Fruit fly (Drosophila melanogaster) whole organism, embryonic: ENCODE measurements around the gene Cdc37.

Source experiments
- Abd-B ChIP-seq: fragments of 200-800 bp; sonication (Bioruptor generic); optimal IDR thresholded peaks from 2 replicates; lab custom pipeline; 2018; ENCODE audit warnings: missing biosample characterization, mild to moderate bottlenecking, missing genetic modification characterization, moderate library complexity
- CG10366 ChIP-seq: fragments of 200-800 bp; sonication (Bioruptor generic); IDR thresholded peaks from 2 replicates; pipeline ENCODE4 v1.3.6; 2022; ENCODE audit warnings: missing biosample characterization, missing genetic modification characterization
- CG10654 ChIP-seq: fragments of 200-800 bp; sonication (Bioruptor generic); optimal IDR thresholded peaks from 2 replicates; lab custom pipeline; 2016; ENCODE audit warnings: missing biosample characterization, missing genetic modification characterization
- CG11723 ChIP-seq: fragments of 200-800 bp; sonication (Bioruptor generic); optimal IDR thresholded peaks from 2 replicates; lab custom pipeline; 2017; ENCODE audit warnings: missing biosample characterization, mild to moderate bottlenecking, missing genetic modification characterization
- CG14050 ChIP-seq: fragments of 200-800 bp; sonication (Bioruptor generic); IDR thresholded peaks from 3 replicates; pipeline ENCODE4 v1.3.6; 2022; ENCODE audit warnings: missing biosample characterization, missing genetic modification characterization
- CG15601 ChIP-seq: fragments of 200-800 bp; sonication (Bioruptor generic); optimal IDR thresholded peaks from 3 replicates; lab custom pipeline; 2019; ENCODE audit warnings: missing biosample characterization, mild to moderate bottlenecking, missing genetic modification characterization, moderate library complexity
- CG16815 ChIP-seq: fragments of 200-800 bp; sonication (Bioruptor generic); optimal IDR thresholded peaks from 3 replicates; lab custom pipeline; 2017; ENCODE audit warnings: missing biosample characterization, mild to moderate bottlenecking, missing genetic modification characterization
- CG17568 ChIP-seq: fragments of 200-800 bp; sonication (Bioruptor generic); optimal IDR thresholded peaks from 2 replicates; lab custom pipeline; 2018; ENCODE audit warnings: missing biosample characterization, mild to moderate bottlenecking, missing genetic modification characterization, moderate library complexity
- CG18262 ChIP-seq: fragments of 200-800 bp; optimal IDR thresholded peaks from 3 replicates; lab custom pipeline; 2019; ENCODE audit warnings: missing biosample characterization, mild to moderate bottlenecking, missing genetic modification characterization, moderate library complexity
- CG18476 ChIP-seq: fragments of 200-800 bp; sonication (Bioruptor generic); optimal IDR thresholded peaks from 2 replicates; lab custom pipeline; 2016; ENCODE audit warnings: missing biosample characterization, mild to moderate bottlenecking, missing genetic modification characterization
- CG18619 ChIP-seq: fragments of 200-800 bp; sonication (Bioruptor generic); optimal IDR thresholded peaks from 3 replicates; lab custom pipeline; 2017; ENCODE audit warnings: missing biosample characterization, mild to moderate bottlenecking, missing genetic modification characterization
- CG2712 ChIP-seq: fragments of 200-800 bp; optimal IDR thresholded peaks from 3 replicates; lab custom pipeline; 2019; ENCODE audit warnings: missing biosample characterization, mild to moderate bottlenecking, missing genetic modification characterization, moderate library complexity
- CG2889 ChIP-seq: fragments of 200-800 bp; sonication (Bioruptor generic); IDR thresholded peaks from 3 replicates; pipeline ENCODE4 v1.3.6; 2022; ENCODE audit warnings: missing biosample characterization, missing genetic modification characterization
- CG30020 ChIP-seq: fragments of 200-800 bp; optimal IDR thresholded peaks from 2 replicates; lab custom pipeline; 2019; ENCODE audit warnings: missing biosample characterization, mild to moderate bottlenecking, missing genetic modification characterization, moderate library complexity
- CG34422 ChIP-seq: fragments of 200-800 bp; sonication (Bioruptor generic); IDR thresholded peaks from 3 replicates; pipeline ENCODE4 v1.3.6; 2022; ENCODE audit warnings: missing biosample characterization, missing genetic modification characterization
- CG6272 ChIP-seq: fragments of 200-800 bp; sonication (Bioruptor generic); IDR thresholded peaks from 2 replicates; pipeline ENCODE4 v1.3.6; 2022; ENCODE audit warnings: missing biosample characterization, missing genetic modification characterization
- CG7745 ChIP-seq: fragments of 200-800 bp; sonication (Bioruptor generic); optimal IDR thresholded peaks from 2 replicates; lab custom pipeline; 2018; ENCODE audit warnings: missing biosample characterization, mild to moderate bottlenecking, missing genetic modification characterization, moderate library complexity
- CG8388 ChIP-seq: fragments of 200-800 bp; sonication (Bioruptor generic); optimal IDR thresholded peaks from 2 replicates; lab custom pipeline; 2019; ENCODE audit warnings: missing biosample characterization, mild to moderate bottlenecking, missing genetic modification characterization, moderate library complexity
- CG9876 ChIP-seq: fragments of 200-800 bp; sonication (Bioruptor generic); optimal IDR thresholded peaks from 2 replicates; lab custom pipeline; 2016; ENCODE audit warnings: missing biosample characterization, missing genetic modification characterization
- Deaf1 ChIP-seq: fragments of 200-800 bp; optimal IDR thresholded peaks from 3 replicates; lab custom pipeline; 2019; ENCODE audit warnings: missing biosample characterization, mild to moderate bottlenecking, missing genetic modification characterization, moderate library complexity
- Gug ChIP-seq: fragments of 200-800 bp; sonication (Bioruptor generic); IDR thresholded peaks from 4 replicates; pipeline ENCODE4 v1.3.6; 2022; ENCODE audit warnings: missing biosample characterization, missing genetic modification characterization
- Hey ChIP-seq: fragments of 200-800 bp; sonication (Bioruptor generic); optimal IDR thresholded peaks from 3 replicates; lab custom pipeline; 2018; ENCODE audit warnings: missing biosample characterization, mild to moderate bottlenecking, missing genetic modification characterization
- Hmx ChIP-seq: fragments of 200-800 bp; sonication (Bioruptor generic); optimal IDR thresholded peaks from 2 replicates; lab custom pipeline; 2016; ENCODE audit warnings: missing biosample characterization, missing genetic modification characterization
- Hr39 ChIP-seq: fragments of >200 bp; optimal IDR thresholded peaks from 2 replicates; lab custom pipeline; 2017
- Hr51 ChIP-seq, 2 experiments: fragments of 200-800 bp; sonication (Bioruptor generic); optimal IDR thresholded peaks; 2 replicates in 1 of 2; 3 replicates in 1 of 2; lab custom pipeline; 2016 to 2018; ENCODE audit warnings: missing biosample characterization in 2 of 2, missing genetic modification characterization in 2 of 2, mild to moderate bottlenecking in 1 of 2, moderate library complexity in 1 of 2
- Med ChIP-seq: fragments of 200-800 bp; sonication (Bioruptor generic); peaks from one replicate; lab custom pipeline; 2016; ENCODE audit warnings: missing biosample characterization, missing genetic modification characterization, mild to moderate bottlenecking, inconsistent platforms, moderate library complexity
- Opbp ChIP-seq: fragments of 200-800 bp; sonication (Bioruptor generic); IDR thresholded peaks from 3 replicates; pipeline ENCODE4 v1.3.6; 2022; ENCODE audit warnings: missing biosample characterization, missing genetic modification characterization; ENCODE audit not compliant: partially characterized antibody
- Sox100B ChIP-seq: fragments of 200-800 bp; sonication (Bioruptor generic); optimal IDR thresholded peaks from 3 replicates; lab custom pipeline; 2018; ENCODE audit warnings: missing biosample characterization, mild to moderate bottlenecking, missing genetic modification characterization
- Xrp1 ChIP-seq: fragments of 200-800 bp; sonication (Bioruptor generic); IDR thresholded peaks from 2 replicates; pipeline ENCODE4 v1.3.6; 2022; ENCODE audit warnings: missing biosample characterization, missing genetic modification characterization
- ab ChIP-seq: fragments of 200-800 bp; sonication (Bioruptor generic); optimal IDR thresholded peaks from 2 replicates; lab custom pipeline; 2016; ENCODE audit warnings: missing biosample characterization, missing genetic modification characterization
- abd-A ChIP-seq: fragments of 200-800 bp; sonication (Bioruptor generic); optimal IDR thresholded peaks from 3 replicates; lab custom pipeline; 2019; ENCODE audit warnings: missing biosample characterization, mild to moderate bottlenecking, missing genetic modification characterization, moderate library complexity
- ara ChIP-seq: fragments of 200-800 bp; sonication (Bioruptor generic); IDR thresholded peaks from 2 replicates; pipeline ENCODE4 v1.3.6; 2022; ENCODE audit warnings: missing biosample characterization, missing genetic modification characterization
- corto ChIP-seq: fragments of 200-800 bp; sonication (Bioruptor generic); optimal IDR thresholded peaks from 2 replicates; lab custom pipeline; 2016; ENCODE audit warnings: missing biosample characterization, mild to moderate bottlenecking, missing genetic modification characterization, moderate library complexity
- danr ChIP-seq: fragments of 200-800 bp; sonication (Bioruptor generic); IDR thresholded peaks from 2 replicates; pipeline ENCODE4 v1.3.6; 2022; ENCODE audit warnings: missing biosample characterization, missing genetic modification characterization
- dimm ChIP-seq: fragments of 200-800 bp; sonication (Bioruptor generic); IDR thresholded peaks from 2 replicates; pipeline ENCODE4 v1.3.6; 2022; ENCODE audit warnings: missing biosample characterization, missing genetic modification characterization
- en ChIP-seq: fragments of 200-800 bp; sonication (Bioruptor generic); optimal IDR thresholded peaks from 2 replicates; lab custom pipeline; 2016; ENCODE audit warnings: missing biosample characterization, missing genetic modification characterization
- esg ChIP-seq: fragments of 200-800 bp; sonication (Bioruptor generic); conservative IDR thresholded peaks from 2 replicates; pipeline ENCODE4 v1.3.6; 2022; ENCODE audit warnings: missing biosample characterization, missing genetic modification characterization
- eve ChIP-seq, 2 experiments: fragments of >200 bp; optimal IDR thresholded peaks; 2 replicates each; lab custom pipeline; 2017; ENCODE audit warnings: missing biosample characterization in 2 of 2, missing genetic modification characterization in 2 of 2
- hbn ChIP-seq: fragments of 200-800 bp; sonication (Bioruptor generic); IDR thresholded peaks from 2 replicates; pipeline ENCODE4 v1.3.6; 2022; ENCODE audit warnings: missing biosample characterization, missing genetic modification characterization; ENCODE audit not compliant: partially characterized antibody
- kay ChIP-seq: fragments of 200-800 bp; sonication (Bioruptor generic); optimal IDR thresholded peaks from 2 replicates; lab custom pipeline; 2016; ENCODE audit warnings: missing biosample characterization, missing genetic modification characterization
- lola ChIP-seq, 3 experiments: fragments of >200 bp in 2 of 3; fragments of 200-800 bp in 1 of 3; sonication (Bioruptor generic) in 1 of 3; optimal IDR thresholded peaks; 2 replicates each; lab custom pipeline; 2017 to 2019; ENCODE audit warnings: missing biosample characterization in 3 of 3, missing genetic modification characterization in 3 of 3, mild to moderate bottlenecking in 1 of 3, moderate library complexity in 1 of 3
- luna ChIP-seq: fragments of 200-800 bp; sonication (Bioruptor generic); optimal IDR thresholded peaks from 2 replicates; lab custom pipeline; 2016; ENCODE audit warnings: missing biosample characterization, missing genetic modification characterization
- mam ChIP-seq: fragments of 200-800 bp; sonication (Bioruptor generic); optimal IDR thresholded peaks from 3 replicates; lab custom pipeline; 2016; ENCODE audit warnings: missing biosample characterization, missing genetic modification characterization
- mld ChIP-seq: fragments of 200-800 bp; sonication (Bioruptor generic); IDR thresholded peaks from 3 replicates; pipeline ENCODE4 v1.3.6; 2022; ENCODE audit warnings: missing biosample characterization, missing genetic modification characterization; ENCODE audit not compliant: partially characterized antibody
- nau ChIP-seq: fragments of 200-800 bp; sonication (Bioruptor generic); optimal IDR thresholded peaks from 3 replicates; lab custom pipeline; 2017; ENCODE audit warnings: missing biosample characterization, mild to moderate bottlenecking, missing genetic modification characterization, missing genetic modification reagents
- odd ChIP-seq: fragments of 200-800 bp; sonication (Bioruptor generic); optimal IDR thresholded peaks from 2 replicates; lab custom pipeline; 2017; ENCODE audit warnings: missing biosample characterization, mild to moderate bottlenecking, missing genetic modification characterization
- row ChIP-seq: fragments of 200-800 bp; sonication (Bioruptor generic); IDR thresholded peaks from 3 replicates; pipeline ENCODE4 v1.3.6; 2022; ENCODE audit warnings: missing biosample characterization, missing genetic modification characterization
- slbo ChIP-seq: fragments of 200-800 bp; sonication (Bioruptor generic); IDR thresholded peaks from 2 replicates; pipeline ENCODE4 v1.3.6; 2022; ENCODE audit warnings: missing biosample characterization, missing genetic modification characterization
- sna ChIP-seq: fragments of 200-800 bp; sonication (Bioruptor generic); IDR thresholded peaks from 2 replicates; pipeline ENCODE4 v1.3.6; 2022; ENCODE audit warnings: missing biosample characterization, missing genetic modification characterization; ENCODE audit not compliant: partially characterized antibody
- tgo ChIP-seq: fragments of 200-800 bp; sonication (Bioruptor generic); IDR thresholded peaks from 3 replicates; pipeline ENCODE4 v1.3.6; 2022; ENCODE audit warnings: missing biosample characterization, missing genetic modification characterization
- vvl ChIP-seq: fragments of 200-800 bp; sonication (Bioruptor generic); IDR thresholded peaks from 2 replicates; pipeline ENCODE4 v1.3.6; 2022; ENCODE audit warnings: missing biosample characterization, missing genetic modification characterization
- z ChIP-seq: fragments of 200-800 bp; sonication (Bioruptor generic); IDR thresholded peaks from 3 replicates; pipeline ENCODE4 v1.3.6; 2022; ENCODE audit warnings: missing biosample characterization, missing genetic modification characterization

Cdc37 gene

DNA sequence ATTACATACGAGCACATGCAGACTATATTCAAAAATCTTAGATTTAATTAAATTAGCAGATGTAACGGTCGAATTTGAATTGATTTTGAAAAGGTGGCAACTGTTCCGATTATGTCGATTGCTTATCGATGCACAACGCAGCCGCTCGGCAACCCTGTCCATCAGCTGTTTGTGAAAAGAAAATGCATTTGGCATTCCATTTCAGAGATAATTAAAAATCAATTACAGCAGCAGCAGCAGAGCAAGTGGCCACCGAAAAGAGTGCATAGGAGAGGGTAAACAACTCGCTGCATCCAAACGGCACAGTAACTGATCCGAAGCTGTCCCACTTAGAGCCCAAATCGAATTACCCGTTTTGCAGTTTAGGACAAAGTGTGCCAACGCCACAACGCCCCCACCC is 3.5 kb downstream of the Cdc37 start, which contains the start of gene Patj (continued):
- no peak for TF ChIP-seq odd (GFP tag; lab: Kevin White, UChicago)
- TF ChIP-seq CG18619: no peak
- TF ChIP-seq Xrp1 (GFP tag; lab: Robert Waterston, UW): no peak
- no peak for TF ChIP-seq ab
- TF ChIP-seq Hr51 (GFP tag; optimal IDR thresholded peaks at IDR 0.05; lab: Kevin White, UChicago): no peak
- TF ChIP-seq en (GFP tag; lab: Kevin White, UChicago): no peak
- no peak for TF ChIP-seq CG14050 (GFP tag; lab: Robert Waterston, UW)
- TF ChIP-seq CG10654 (GFP tag; lab: Kevin White, UChicago): no peak
- no peak for TF ChIP-seq CG11723 (GFP tag; lab: Kevin White, UChicago)
- no peak for TF ChIP-seq CG10366 (GFP tag; lab: Robert Waterston, UW)
- TF ChIP-seq Deaf1: no peak
- no peak for TF ChIP-seq Hr39 (lab: Kevin White, UChicago)
- TF ChIP-seq nau (GFP tag; lab: Kevin White, UChicago): no peak
- no peak; the same call in 2 of the 3 replicates for TF ChIP-seq row (GFP tag; lab: Robert Waterston, UW)
- no peak for TF ChIP-seq danr
- no peak for TF ChIP-seq Gug (GFP tag; lab: Robert Waterston, UW)
- no peak for TF ChIP-seq CG18262
- no peak for TF ChIP-seq kay (GFP tag; lab: Kevin White, UChicago)
- peak; percentile 50; the same call in 1 of the 2 replicates for TF ChIP-seq sna
- TF ChIP-seq esg: no peak
- TF ChIP-seq mld (GFP tag; lab: Robert Waterston, UW): no peak
- no peak for TF ChIP-seq CG9876 (GFP tag; lab: Kevin White, UChicago)
- no peak for TF ChIP-seq CG8388
- no peak for TF ChIP-seq eve (GFP tag; optimal IDR thresholded peaks at IDR 0.05; lab: Kevin White, UChicago)
- no peak for TF ChIP-seq CG15601 (tag; lab: Kevin White, UChicago)
- no peak for TF ChIP-seq Hmx (GFP tag; lab: Kevin White, UChicago)
- TF ChIP-seq Hey: no peak
- TF ChIP-seq tgo (GFP tag; lab: Robert Waterston, UW): no peak
- TF ChIP-seq corto: no peak
- peak; percentile 37; the same call in 1 of the 2 replicates for TF ChIP-seq hbn (GFP tag; lab: Robert Waterston, UW)
- TF ChIP-seq luna (GFP tag; lab: Kevin White, UChicago): no peak
- no peak for TF ChIP-seq Sox100B (GFP tag; lab: Kevin White, UChicago)
- no peak for TF ChIP-seq dimm (GFP tag; lab: Robert Waterston, UW)
- no peak for TF ChIP-seq CG18476
- TF ChIP-seq slbo (GFP tag; lab: Robert Waterston, UW): no peak
- TF ChIP-seq Abd-B: no peak
- TF ChIP-seq CG2712: no peak
- TF ChIP-seq Opbp (GFP tag; lab: Robert Waterston, UW): no peak
- TF ChIP-seq z: no peak
- no peak for TF ChIP-seq CG34422 (GFP tag; lab: Robert Waterston, UW)
- TF ChIP-seq CG16815: no peak
- TF ChIP-seq ara (GFP tag; lab: Robert Waterston, UW): no peak
- no peak for TF ChIP-seq CG17568 (GFP tag; lab: Kevin White, UChicago)
- TF ChIP-seq CG7745 (tag; lab: Kevin White, UChicago): no peak
- peak; percentile 23 for TF ChIP-seq Med (GFP tag; lab: Kevin White, UChicago)
- no peak for TF ChIP-seq mam
- no peak for TF ChIP-seq lola (GFP tag; optimal IDR thresholded peaks at IDR 0.05; lab: Kevin White, UChicago)
- TF ChIP-seq CG30020 (tag; lab: Kevin White, UChicago): no peak
- no peak for TF ChIP-seq CG2889 (GFP tag; lab: Robert Waterston, UW)
- peak; percentile 28 for TF ChIP-seq vvl (GFP tag; lab: Robert Waterston, UW)
- no peak for TF ChIP-seq CG6272 (GFP tag; lab: Robert Waterston, UW)
- no peak for TF ChIP-seq abd-A (tag; lab: Kevin White, UChicago)
